Worm (Caenorhabditis elegans): ENCODE results near the gene F58E6.13.

Gene F58E6.13

DNA sequence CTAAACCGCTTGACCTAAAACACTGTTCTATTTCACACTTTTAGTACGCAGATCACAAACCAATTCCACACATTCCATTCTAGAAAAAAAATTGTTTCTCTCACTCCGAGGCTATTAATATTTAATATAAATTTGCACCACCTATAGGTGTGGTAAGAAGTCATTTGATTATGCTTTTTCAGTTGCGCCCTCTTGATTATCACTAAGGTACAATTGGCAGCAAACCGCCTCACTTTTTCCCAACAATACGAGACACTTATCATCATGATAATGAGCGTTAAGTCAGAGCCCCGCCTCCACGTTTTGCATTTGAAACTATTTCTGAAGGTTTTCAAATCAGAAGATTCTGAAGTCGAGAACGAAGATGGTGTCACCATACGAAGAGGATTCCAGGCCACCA, 7.7 kb upstream of the F58E6.13 start, which contains the start of gene aqp-4:
aqp-4 (plus strand) TSS at position 270 of the 400 bp plus-strand sequence.
- no peak for TF ChIP-seq gei-17 (GFP tag; optimal IDR thresholded peaks at IDR 0.05)
- peak; percentile 64 for TF ChIP-seq nhr-80 (tag; optimal IDR thresholded peaks at IDR 0.05)

DNA sequence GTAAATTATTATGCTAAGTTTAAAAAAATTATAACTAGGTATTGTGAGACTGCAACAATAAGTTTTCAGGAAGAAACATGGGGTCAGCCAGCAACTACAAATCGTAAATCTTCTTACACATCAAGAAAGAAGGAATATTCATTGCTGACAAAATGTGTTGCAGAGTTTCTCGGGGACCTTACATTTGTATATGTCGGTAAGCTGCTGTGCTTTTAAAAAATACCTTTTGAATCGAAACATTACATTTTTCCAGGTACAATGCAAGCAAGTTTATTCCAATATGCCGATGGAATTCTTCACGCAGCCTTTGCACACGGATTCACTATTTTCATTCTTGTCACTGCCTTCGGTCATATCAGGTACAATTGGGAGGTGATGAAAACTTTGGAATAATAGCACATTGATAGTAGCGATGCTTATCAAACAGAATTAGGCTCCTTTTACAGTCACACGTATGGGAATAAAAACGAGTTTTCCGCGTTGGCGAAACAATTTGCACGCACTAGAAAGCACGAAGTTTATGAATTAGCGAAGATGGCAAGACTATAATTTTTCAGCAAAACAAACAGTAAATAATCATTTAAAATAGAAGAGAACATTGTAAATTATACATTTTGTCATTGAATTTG, 6.8 kb upstream of the F58E6.13 start:
- TF ChIP-seq tlf-1 (GFP tag; optimal IDR thresholded peaks at IDR 0.05) (no peak), C06A6.2 (GFP tag; conservative IDR thresholded peaks at IDR 0.05) (no peak), snpc-1.1 (tag; optimal IDR thresholded peaks at IDR 0.05; ENCODE audit: insufficient read depth) (no peak), attf-3 (GFP tag; conservative IDR thresholded peaks at IDR 0.05) (no peak), nhr-80 (tag; optimal IDR thresholded peaks at IDR 0.05) (peak; percentile 48), ceh-40 (GFP tag; IDR thresholded peaks at IDR 0.05) (no peak), ztf-18 (tag; optimal IDR thresholded peaks at IDR 0.05) (no peak), lin-40 (tag; optimal IDR thresholded peaks at IDR 0.05) (no peak), F55B11.4 (tag; optimal IDR thresholded peaks at IDR 0.05; ENCODE audit: borderline replicate concordance, insufficient read depth) (no peak)

DNA sequence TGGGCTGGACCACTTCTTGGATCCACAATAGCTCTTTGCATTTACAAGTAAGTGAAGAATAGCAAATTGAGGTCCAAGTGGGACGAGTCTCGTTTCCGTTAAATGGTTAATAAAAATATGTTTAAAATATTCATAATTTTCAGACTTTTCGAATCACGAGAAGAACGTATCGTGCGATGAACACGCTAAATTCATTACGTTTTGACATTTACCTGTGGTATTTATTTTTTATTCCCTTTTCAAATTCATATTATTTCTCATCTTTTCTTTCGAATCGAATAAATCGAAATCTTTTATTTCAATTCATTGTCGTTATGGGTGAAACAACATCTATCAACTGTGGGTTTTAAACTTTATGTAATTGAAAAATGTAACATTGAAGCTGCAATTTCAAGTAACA, 5.6 kb upstream of the F58E6.13 start, which contains the start of gene marc-1:
marc-1 (plus strand) TSS at position 301 of the 400 bp plus-strand sequence.
- TF ChIP-seq madf-8 (GFP tag; conservative IDR thresholded peaks at IDR 0.05): no peak

DNA sequence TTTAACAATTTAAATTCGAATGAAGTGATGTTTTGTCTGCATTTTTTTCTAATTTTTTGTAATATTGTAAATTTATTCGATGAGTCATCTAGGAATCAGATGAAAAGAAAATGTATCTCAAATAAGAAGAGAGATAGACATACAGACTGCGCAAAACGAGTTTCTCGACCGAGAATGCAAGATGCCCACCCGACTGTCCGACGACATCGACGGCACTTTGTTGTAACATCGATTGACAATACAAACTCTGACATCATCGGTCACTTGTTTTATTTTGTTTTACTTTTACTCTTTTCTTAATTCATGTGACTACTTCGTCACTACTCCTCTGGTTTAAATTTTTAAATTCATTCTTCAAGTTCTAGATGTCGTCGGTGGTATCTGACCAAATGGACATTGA, 4.2 kb upstream of the F58E6.13 start, which contains the start of gene sta-2:
sta-2 (plus strand) TSS at position 349 of the 400 bp plus-strand sequence.
- TF ChIP-seq lin-40 (tag; optimal IDR thresholded peaks at IDR 0.05): peak; percentile 27
- TF ChIP-seq hlh-26 (GFP tag; conservative IDR thresholded peaks at IDR 0.05): no peak
- TF ChIP-seq aptf-2 (GFP tag; conservative IDR thresholded peaks at IDR 0.05): no peak
- no peak for TF ChIP-seq F57A8.1 (GFP tag; optimal IDR thresholded peaks at IDR 0.05)
- TF ChIP-seq mel-28 (tag; optimal IDR thresholded peaks at IDR 0.05; ENCODE audit: borderline replicate concordance): no peak
- no peak for TF ChIP-seq F10E7.11 (tag; optimal IDR thresholded peaks at IDR 0.05)
- TF ChIP-seq cebp-1 (GFP tag; IDR thresholded peaks at IDR 0.05): no peak
- no peak for TF ChIP-seq cebp-1 (tag; optimal IDR thresholded peaks at IDR 0.05)

DNA sequence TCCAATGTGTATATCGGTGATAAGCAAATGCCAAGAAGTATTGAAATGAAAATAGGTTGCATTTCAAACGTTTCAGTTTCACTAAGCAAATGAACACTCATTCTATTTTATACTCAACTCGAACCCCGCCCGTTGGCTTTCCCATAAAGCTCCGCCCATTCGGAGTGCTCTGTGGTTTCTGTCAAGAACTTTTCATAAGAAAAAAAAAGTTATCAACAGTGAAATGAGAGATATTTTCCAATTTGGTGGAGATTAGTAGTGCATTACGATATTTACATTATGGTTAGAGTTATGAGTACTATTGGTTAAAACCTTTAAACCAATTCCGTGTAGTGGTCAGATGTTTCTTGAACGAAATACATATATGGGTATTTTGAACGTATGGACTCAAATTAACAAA, 5.3 kb downstream of the F58E6.13 start, which contains the start of gene F58E6.4:
F58E6.4 (minus strand) TSS at position 101 of the 400 bp plus-strand sequence.
- no peak for TF ChIP-seq ceh-40 (GFP tag; IDR thresholded peaks at IDR 0.05)
- TF ChIP-seq mes-4 (tag; optimal IDR thresholded peaks at IDR 0.05): no peak
- TF ChIP-seq nhr-80 (tag; optimal IDR thresholded peaks at IDR 0.05): no peak
- no peak for TF ChIP-seq rcor-1 (GFP tag; IDR thresholded peaks at IDR 0.05)
- TF ChIP-seq ccch-3 (GFP tag; optimal IDR thresholded peaks at IDR 0.05): no peak
- TF ChIP-seq lin-40 (tag; optimal IDR thresholded peaks at IDR 0.05): no peak
- TF ChIP-seq athp-1 (tag; optimal IDR thresholded peaks at IDR 0.05): no peak
- TF ChIP-seq attf-6 (GFP tag; IDR thresholded peaks at IDR 0.05): no peak
- no peak for TF ChIP-seq cebp-1 (GFP tag; IDR thresholded peaks at IDR 0.05)
- TF ChIP-seq cebp-1 (tag; optimal IDR thresholded peaks at IDR 0.05): no peak
- TF ChIP-seq him-1 (tag; optimal IDR thresholded peaks at IDR 0.05): no peak
- no peak for TF ChIP-seq ceh-91 (GFP tag; IDR thresholded peaks at IDR 0.05)
- TF ChIP-seq die-1 (tag; optimal IDR thresholded peaks at IDR 0.05): no peak
- TF ChIP-seq ZK185.1 (tag; optimal IDR thresholded peaks at IDR 0.05; ENCODE audit: poor library complexity, severe bottlenecking): no peak
- no peak for TF ChIP-seq ztf-3 (GFP tag; optimal IDR thresholded peaks at IDR 0.05)
- TF ChIP-seq lsy-27 (tag; optimal IDR thresholded peaks at IDR 0.05; ENCODE audit: borderline replicate concordance, insufficient read depth): no peak
- TF ChIP-seq aptf-3 (GFP tag; IDR thresholded peaks at IDR 0.05): no peak
- TF ChIP-seq lsl-1 (GFP tag; optimal IDR thresholded peaks at IDR 0.05): no peak
- no peak for TF ChIP-seq ceh-27 (GFP tag; optimal IDR thresholded peaks at IDR 0.05)
- TF ChIP-seq sptf-2 (GFP tag; optimal IDR thresholded peaks at IDR 0.05): no peak

Measured in whole organism, young adult.